Fruit fly (Drosophila melanogaster): ENCODE measurements around the gene Uba4.

DNA sequence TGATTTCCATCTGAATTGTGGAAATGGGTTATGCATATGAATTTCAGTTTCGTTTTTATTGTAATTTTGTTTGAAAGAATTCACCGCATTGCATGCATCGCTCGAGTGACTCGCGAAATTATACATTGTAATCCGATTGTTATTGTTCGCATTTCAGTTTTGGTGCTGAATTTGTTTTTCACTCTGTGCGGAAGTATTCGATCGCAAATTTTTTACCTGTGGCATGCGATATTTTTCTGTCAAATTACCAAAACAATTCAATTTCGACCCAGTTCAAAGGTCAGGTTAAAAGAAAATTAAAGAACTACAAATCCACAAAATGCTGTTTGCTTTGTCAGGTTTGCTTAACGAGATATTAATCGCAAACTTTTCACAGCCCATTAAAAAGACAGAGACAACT is 15.6 kb downstream of the Uba4 start:
- TF ChIP-seq foxo (GFP tag; optimal IDR thresholded peaks at IDR 0.05): no peak
- no peak for TF ChIP-seq pan (optimal IDR thresholded peaks at IDR 0.05)
- no peak for TF ChIP-seq h (GFP tag; optimal IDR thresholded peaks at IDR 0.05)
- TF ChIP-seq OdsH (GFP tag; optimal IDR thresholded peaks at IDR 0.05): no peak
- TF ChIP-seq Sp1 (GFP tag; optimal IDR thresholded peaks at IDR 0.05): no peak
- no peak for TF ChIP-seq sage (GFP tag; optimal IDR thresholded peaks at IDR 0.05)
- TF ChIP-seq CrebA (GFP tag; optimal IDR thresholded peaks at IDR 0.05; ENCODE audit: borderline replicate concordance): no peak
- no peak for TF ChIP-seq ey (GFP tag; optimal IDR thresholded peaks at IDR 0.05)
- no peak for TF ChIP-seq rgr (GFP tag; optimal IDR thresholded peaks at IDR 0.05)
- TF ChIP-seq br (GFP tag; optimal IDR thresholded peaks at IDR 0.05): no peak
- TF ChIP-seq psq (GFP tag; optimal IDR thresholded peaks at IDR 0.05): no peak

All from whole organism, wandering third instar larva.